Worm (Caenorhabditis elegans) whole organism, early embryonic: ENCODE measurements around the gene C01G10.4.

ENCODE experiments used
- B0310.2 ChIP-seq: sonication (generic microtip); optimal IDR thresholded peaks from 2 replicates; lab custom pipeline; 2016; ENCODE audit warnings: mild to moderate bottlenecking, missing genetic modification characterization, missing compliant biosample characterization
- F13C5.2 ChIP-seq: sonication (generic microtip); optimal IDR thresholded peaks from 2 replicates; lab custom pipeline; 2017; ENCODE audit warnings: mild to moderate bottlenecking, missing genetic modification characterization, inconsistent platforms, missing compliant biosample characterization
- ama-1 ChIP-seq: fragments of 150-350 bp; optimal IDR thresholded peaks from 2 replicates; lab custom pipeline; 2014
- ceh-13 ChIP-seq: fragments of 200-800 bp; sonication (Bioruptor generic); optimal IDR thresholded peaks from 2 replicates; lab custom pipeline; 2018; ENCODE audit warnings: mild to moderate bottlenecking, missing genetic modification characterization, missing compliant biosample characterization
- flt-1 ChIP-seq: fragments of 200-800 bp; sonication (Bioruptor generic); IDR thresholded peaks from 2 replicates; pipeline ENCODE4 v1.3.6; 2022; ENCODE audit warnings: missing genetic modification characterization, missing compliant biosample characterization
- pes-1 ChIP-seq: fragments of 200-800 bp; sonication (Bioruptor generic); IDR thresholded peaks from 2 replicates; pipeline ENCODE4 v1.3.6; 2022; ENCODE audit warnings: missing genetic modification reagents, missing genetic modification characterization, missing compliant biosample characterization
- scrt-1 ChIP-seq: fragments of 200-800 bp; sonication (Bioruptor generic); IDR thresholded peaks from 2 replicates; pipeline ENCODE4 v1.3.6; 2022; ENCODE audit warnings: missing genetic modification characterization, missing compliant biosample characterization
- tbx-11 ChIP-seq: fragments of 200-800 bp; sonication (Bioruptor generic); IDR thresholded peaks from 2 replicates; pipeline ENCODE4 v1.3.6; 2022; ENCODE audit warnings: missing genetic modification characterization, missing compliant biosample characterization

- TF ChIP-seq F13C5.2 (tag; lab: Kevin White, UChicago) (no peak), pes-1 (GFP tag; lab: Robert Waterston, UW) (no peak), scrt-1 (GFP tag; lab: Robert Waterston, UW) (no peak), ama-1 (lab: Kevin White, UChicago) (no peak), B0310.2 (tag; lab: Kevin White, UChicago) (no peak), tbx-11 (GFP tag; lab: Robert Waterston, UW) (no peak), ceh-13 (GFP tag; lab: Kevin White, UChicago) (no peak), flt-1 (GFP tag; lab: Robert Waterston, UW) (no peak)
These were observed 33.7 kb upstream of the C01G10.4 start, which contains the start of gene C25D7.16 for ce11 chrV:15055873-15056272.
